Worm (Caenorhabditis elegans): Measurements from ENCODE around the gene M151.1.

DNA sequence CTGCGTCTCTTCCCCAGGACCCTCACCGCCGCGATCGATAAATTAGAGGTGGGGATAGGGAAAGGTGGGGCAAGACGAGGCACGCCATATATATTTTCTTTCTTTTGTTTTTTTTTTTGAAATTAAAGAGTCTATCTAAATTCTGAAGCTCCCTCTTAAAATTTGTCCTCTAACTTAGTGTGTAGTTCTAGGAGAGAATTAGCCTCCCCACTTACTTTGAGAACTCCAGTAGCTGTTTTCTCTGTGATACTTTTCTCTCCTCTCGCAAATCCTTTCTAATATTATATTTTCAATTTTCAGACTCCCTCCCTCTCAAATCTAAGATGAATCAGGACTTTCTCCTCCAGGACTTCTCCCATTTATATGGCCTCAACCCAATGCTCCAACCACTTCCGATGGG lies 19.3 kb upstream of the M151.1 start, which contains the start of gene M151.7:
- TF ChIP-seq med-1 (GFP tag; optimal IDR thresholded peaks at IDR 0.05; ENCODE audit: insufficient read depth) (no peak), cog-1 (tag; optimal IDR thresholded peaks at IDR 0.05) (no peak), T22C8.4 (GFP tag; IDR thresholded peaks at IDR 0.05) (no peak), ztf-23 (GFP tag; IDR thresholded peaks at IDR 0.05) (no peak), flt-1 (GFP tag; IDR thresholded peaks at IDR 0.05) (no peak)
